Worm (Caenorhabditis elegans) whole organism, L3 larva: ENCODE results near the gene gdi-1.

ENCODE experiments used
- ZK546.5 ChIP-seq: sonication (generic microtip); optimal IDR thresholded peaks from 2 replicates; lab custom pipeline; 2017; ENCODE audit warnings: missing biosample characterization, missing genetic modification characterization
- aly-2 ChIP-seq: fragments of 150-350 bp; optimal IDR thresholded peaks from 2 replicates; lab custom pipeline; 2014; ENCODE audit warnings: missing biosample characterization, missing genetic modification characterization
- ama-1 ChIP-seq: fragments of 150-350 bp; optimal IDR thresholded peaks from 2 replicates; lab custom pipeline; 2018
- ceh-28 ChIP-seq: fragments of 150-350 bp; optimal IDR thresholded peaks from 2 replicates; lab custom pipeline; 2014; ENCODE audit warnings: missing biosample characterization, missing genetic modification reagents, missing genetic modification characterization
- ceh-82 ChIP-seq: fragments of 150-350 bp; optimal IDR thresholded peaks from 2 replicates; lab custom pipeline; 2014; ENCODE audit warnings: missing biosample characterization, missing genetic modification characterization
- ceh-9 ChIP-seq: sonication (generic microtip); optimal IDR thresholded peaks from 2 replicates; lab custom pipeline; 2018; ENCODE audit warnings: missing biosample characterization, missing genetic modification characterization
- daf-12 ChIP-seq: fragments of 150-350 bp; optimal IDR thresholded peaks from 2 replicates; lab custom pipeline; 2014; ENCODE audit warnings: missing biosample characterization, missing genetic modification reagents, missing genetic modification characterization
- egl-27 ChIP-seq: sonication (generic microtip); optimal IDR thresholded peaks from 4 replicates; lab custom pipeline; 2017; ENCODE audit warnings: missing biosample characterization, missing genetic modification reagents, missing genetic modification characterization
- egl-5 ChIP-seq: fragments of 150-350 bp; optimal IDR thresholded peaks from 2 replicates; lab custom pipeline; 2017; ENCODE audit warnings: missing biosample characterization, missing genetic modification reagents, missing genetic modification characterization, inconsistent platforms
- elt-1 ChIP-seq: fragments of 150-350 bp; optimal IDR thresholded peaks from 2 replicates; lab custom pipeline; 2014; ENCODE audit warnings: missing biosample characterization, missing genetic modification characterization
- elt-2 ChIP-seq: sonication (generic microtip); optimal IDR thresholded peaks from 2 replicates; lab custom pipeline; 2016; ENCODE audit warnings: missing genetic modification reagents, mild to moderate bottlenecking, missing genetic modification characterization, missing compliant biosample characterization
- elt-3 ChIP-seq, 3 experiments: fragments of 150-350 bp in 1 of 3; sonication (generic microtip) in 2 of 3; optimal IDR thresholded peaks; 2 replicates in 2 of 3; 4 replicates in 1 of 3; lab custom pipeline; 2014 to 2017; ENCODE audit warnings: missing biosample characterization in 3 of 3, missing genetic modification characterization in 3 of 3
- eor-1 ChIP-seq, 2 experiments: fragments of 150-350 bp; optimal IDR thresholded peaks; 2 replicates each; lab custom pipeline; 2014 to 2018; ENCODE audit warnings: missing biosample characterization in 2 of 2, missing genetic modification characterization in 2 of 2
- hmg-11 ChIP-seq: sonication (generic microtip); optimal IDR thresholded peaks from 2 replicates; lab custom pipeline; 2016; ENCODE audit warnings: missing genetic modification characterization, missing compliant biosample characterization
- jun-1 ChIP-seq: fragments of 150-350 bp; optimal IDR thresholded peaks from 2 replicates; lab custom pipeline; 2014; ENCODE audit warnings: missing biosample characterization, missing genetic modification reagents, missing genetic modification characterization
- lin-15B ChIP-seq: fragments of 150-350 bp; optimal IDR thresholded peaks from 2 replicates; lab custom pipeline; 2014; ENCODE audit warnings: missing biosample characterization, missing genetic modification characterization
- lin-39 ChIP-seq: fragments of 150-350 bp; optimal IDR thresholded peaks from 2 replicates; lab custom pipeline; 2018; ENCODE audit warnings: missing biosample characterization, missing genetic modification reagents, missing genetic modification characterization
- lsy-12 ChIP-seq: sonication (generic microtip); optimal IDR thresholded peaks from 2 replicates; lab custom pipeline; 2016; ENCODE audit warnings: mild to moderate bottlenecking, missing genetic modification characterization, missing compliant biosample characterization
- mml-1 ChIP-seq: fragments of 150-350 bp; sonication (generic microtip); optimal IDR thresholded peaks from 3 replicates; lab custom pipeline; 2014; ENCODE audit warnings: missing biosample characterization, missing genetic modification characterization
- nfya-1 ChIP-seq: sonication (generic microtip); optimal IDR thresholded peaks from 2 replicates; lab custom pipeline; 2017; ENCODE audit warnings: missing genetic modification characterization, mild to moderate bottlenecking, missing compliant biosample characterization, antibody characterized with exemption, moderate library complexity; ENCODE audit not compliant: insufficient read depth
- nhr-11 ChIP-seq: fragments of 150-350 bp; optimal IDR thresholded peaks from 2 replicates; lab custom pipeline; 2014; ENCODE audit warnings: missing biosample characterization, missing genetic modification characterization
- nhr-12 ChIP-seq: fragments of 150-350 bp; optimal IDR thresholded peaks from 2 replicates; lab custom pipeline; 2014; ENCODE audit warnings: missing biosample characterization, missing genetic modification characterization
- nhr-23 ChIP-seq: fragments of 150-350 bp; optimal IDR thresholded peaks from 2 replicates; lab custom pipeline; 2014; ENCODE audit warnings: missing biosample characterization, missing genetic modification reagents, missing genetic modification characterization
- nhr-237 ChIP-seq: fragments of 150-350 bp; optimal IDR thresholded peaks from 2 replicates; lab custom pipeline; 2014; ENCODE audit warnings: missing biosample characterization, missing genetic modification characterization
- nhr-25 ChIP-seq: sonication (generic microtip); optimal IDR thresholded peaks from 2 replicates; lab custom pipeline; 2017; ENCODE audit warnings: missing biosample characterization, missing genetic modification characterization
- nhr-43 ChIP-seq: sonication (generic microtip); optimal IDR thresholded peaks from 2 replicates; lab custom pipeline; 2016; ENCODE audit warnings: mild to moderate bottlenecking, missing genetic modification characterization, missing compliant biosample characterization; ENCODE audit not compliant: poor library complexity, severe bottlenecking
- nhr-67 ChIP-seq: fragments of 150-350 bp; optimal IDR thresholded peaks from 2 replicates; lab custom pipeline; 2014; ENCODE audit warnings: missing biosample characterization, missing genetic modification characterization
- nhr-77 ChIP-seq: fragments of 150-350 bp; optimal IDR thresholded peaks from 2 replicates; lab custom pipeline; 2014; ENCODE audit warnings: missing biosample characterization, missing genetic modification characterization
- pha-4 ChIP-seq: fragments of 150-350 bp; optimal IDR thresholded peaks from 2 replicates; lab custom pipeline; 2014; ENCODE audit warnings: missing biosample characterization, missing genetic modification reagents, missing genetic modification characterization
- pqm-1 ChIP-seq: fragments of 150-350 bp; optimal IDR thresholded peaks from 2 replicates; lab custom pipeline; 2017; ENCODE audit warnings: missing biosample characterization, missing genetic modification characterization, inconsistent platforms
- skn-1 ChIP-seq: fragments of 150-350 bp; optimal IDR thresholded peaks from 2 replicates; lab custom pipeline; 2014; ENCODE audit warnings: missing biosample characterization, missing genetic modification characterization
- snpc-4 ChIP-seq: fragments of 150-350 bp; optimal IDR thresholded peaks from 2 replicates; lab custom pipeline; 2014; ENCODE audit warnings: missing biosample characterization, missing genetic modification characterization
- unc-39 ChIP-seq: sonication (generic microtip); optimal IDR thresholded peaks from 4 replicates; lab custom pipeline; 2017; ENCODE audit warnings: missing biosample characterization, missing genetic modification characterization
- unc-62 ChIP-seq: fragments of 150-350 bp; sonication (generic microtip); optimal IDR thresholded peaks from 4 replicates; lab custom pipeline; 2014; ENCODE audit warnings: missing biosample characterization, missing genetic modification reagents, missing genetic modification characterization
- zag-1 ChIP-seq: fragments of 150-350 bp; optimal IDR thresholded peaks from 2 replicates; lab custom pipeline; 2014; ENCODE audit warnings: missing biosample characterization, missing genetic modification characterization
- ztf-4 ChIP-seq: fragments of 150-350 bp; optimal IDR thresholded peaks from 2 replicates; lab custom pipeline; 2014; ENCODE audit warnings: missing biosample characterization, missing genetic modification characterization

The gdi-1 gene

ce11 chrIV:14790579-14790978, 2.1 kb downstream of the gdi-1 start:
- TF ChIP-seq egl-27 (tag; lab: Kevin White, UChicago) (no peak), unc-62 (GFP tag; lab: Kevin White, UChicago) (no peak), ztf-4 (tag; lab: Kevin White, UChicago) (peak; percentile 6), zag-1 (tag; lab: Kevin White, UChicago) (no peak), ceh-82 (no peak), daf-12 (tag; lab: Kevin White, UChicago) (no peak), lsy-12 (tag; lab: Kevin White, UChicago) (peak; percentile 10), lin-39 (tag; lab: Kevin White, UChicago) (no peak), nhr-43 (peak; percentile 19), jun-1 (no peak), nhr-77 (tag; lab: Kevin White, UChicago) (no peak), ceh-28 (peak; percentile 28), pha-4 (tag; lab: Kevin White, UChicago) (peak; percentile 16), nhr-237 (tag; lab: Kevin White, UChicago) (no peak), nhr-25 (tag; lab: Kevin White, UChicago) (peak; percentile 8), ama-1 (peak; percentile 61), elt-2 (peak; percentile 23)

- TF ChIP-seq elt-2: peak; percentile 48
- peak; percentile 2 for TF ChIP-seq pqm-1 (tag; lab: Kevin White, UChicago)
- TF ChIP-seq mml-1 (tag; lab: Kevin White, UChicago): no peak
- TF ChIP-seq hmg-11: peak; percentile 73
- no peak for TF ChIP-seq nhr-237 (tag; lab: Kevin White, UChicago)
- no peak for TF ChIP-seq nhr-67 (tag; lab: Kevin White, UChicago)
- TF ChIP-seq snpc-4 (tag; lab: Kevin White, UChicago): peak; percentile 42
- peak; percentile 22 for TF ChIP-seq nhr-25 (tag; lab: Kevin White, UChicago)
- no peak for TF ChIP-seq eor-1 (tag; optimal IDR thresholded peaks at IDR 0.05; lab: Kevin White, UChicago)
- TF ChIP-seq lin-15B: peak; percentile 42
- no peak for TF ChIP-seq egl-27 (tag; lab: Kevin White, UChicago)
- peak; percentile 28 for TF ChIP-seq ceh-28
- TF ChIP-seq ZK546.5 (tag; lab: Kevin White, UChicago): no peak
- no peak for TF ChIP-seq nhr-12 (tag; lab: Kevin White, UChicago)
- TF ChIP-seq nfya-1: peak; percentile 81
- TF ChIP-seq pha-4 (tag; lab: Kevin White, UChicago): peak; percentile 76
- no peak for TF ChIP-seq ceh-9 (tag; lab: Kevin White, UChicago)
- TF ChIP-seq nhr-23 (tag; lab: Kevin White, UChicago): peak; percentile 34
- TF ChIP-seq zag-1 (tag; lab: Kevin White, UChicago): no peak
These were observed 6.1 kb downstream of the gdi-1 start, which contains the start of gene melo-1 for ce11 chrIV:14786374-14787136. Gene melo-1 (plus strand): TSS chrIV:14787031.

ce11 chrIV:14784481-14784880, 8.2 kb downstream of the gdi-1 start, which contains the start of gene nlp-56:
Gene nlp-56 (minus strand): TSS chrIV:14784737.
- TF ChIP-seq skn-1 (no peak), nhr-23 (tag; lab: Kevin White, UChicago) (no peak), unc-39 (tag; lab: Kevin White, UChicago) (no peak), ceh-28 (no peak), elt-1 (tag; lab: Kevin White, UChicago) (no peak), ZK546.5 (tag; lab: Kevin White, UChicago) (no peak), nhr-67 (tag; lab: Kevin White, UChicago) (no peak), snpc-4 (tag; lab: Kevin White, UChicago) (no peak), nhr-11 (tag; lab: Kevin White, UChicago) (no peak), aly-2 (tag; lab: Kevin White, UChicago) (no peak), mml-1 (tag; lab: Kevin White, UChicago) (no peak)

- TF ChIP-seq hmg-11 (no peak), daf-12 (tag; lab: Kevin White, UChicago) (no peak), skn-1 (no peak), unc-39 (tag; lab: Kevin White, UChicago) (no peak), ceh-9 (tag; lab: Kevin White, UChicago) (no peak), unc-62 (GFP tag; lab: Kevin White, UChicago) (no peak), pqm-1 (tag; lab: Kevin White, UChicago) (no peak), ceh-28 (no peak), eor-1 (tag; optimal IDR thresholded peaks at IDR 0.05; lab: Kevin White, UChicago) (no peak), ztf-4 (tag; lab: Kevin White, UChicago) (no peak), nhr-25 (tag; lab: Kevin White, UChicago) (no peak), egl-5 (tag; lab: Kevin White, UChicago) (no peak), elt-3 (tag; optimal IDR thresholded peaks at IDR 0.05; lab: Kevin White, UChicago) (no peak), nfya-1 (no peak), nhr-237 (tag; lab: Kevin White, UChicago) (no peak), jun-1 (no peak), nhr-67 (tag; lab: Kevin White, UChicago) (no peak)
These were observed 10.5 kb downstream of the gdi-1 start, which contains the start of gene Y57G11C.1130 for ce11 chrIV:14782211-14782610. Gene Y57G11C.1130 (plus strand): TSS chrIV:14782511.
